Fruit fly (Drosophila melanogaster): ENCODE measurements around the gene CG1105.

- TF ChIP-seq ey (GFP tag; optimal IDR thresholded peaks at IDR 0.05) = peak; percentile 96
- TF ChIP-seq Dfd (GFP tag; optimal IDR thresholded peaks at IDR 0.05) = no peak
- peak; percentile 94 for TF ChIP-seq Jra (GFP tag; optimal IDR thresholded peaks at IDR 0.05)
- peak; percentile 96 for TF ChIP-seq rgr (GFP tag; optimal IDR thresholded peaks at IDR 0.05)
Measured at dm6 chr3R:7108589-7109312, 41.8 kb upstream of the CG1105 start.

Measured in whole organism, wandering third instar larva.